Worm (Caenorhabditis elegans): ENCODE data around the gene R08D7.5.

- no peak for TF ChIP-seq sea-1 (GFP tag; conservative IDR thresholded peaks at IDR 0.05)
- TF ChIP-seq flt-1 (GFP tag; IDR thresholded peaks at IDR 0.05), result no peak
- no peak for TF ChIP-seq ets-7 (tag; optimal IDR thresholded peaks at IDR 0.05)
- no peak for TF ChIP-seq ceh-13 (GFP tag; optimal IDR thresholded peaks at IDR 0.05)
- no peak for TF ChIP-seq F13C5.2 (tag; optimal IDR thresholded peaks at IDR 0.05)
- no peak for TF ChIP-seq ama-1 (optimal IDR thresholded peaks at IDR 0.05)
- TF ChIP-seq hmbx-1 (tag; optimal IDR thresholded peaks at IDR 0.05), result no peak
- no peak for TF ChIP-seq hnd-1 (tag; optimal IDR thresholded peaks at IDR 0.05)
Observed at ce11 chrIII:9004658-9005057, 30.7 kb downstream of the R08D7.5 start.

All from whole organism, early embryonic.